Worm (Caenorhabditis elegans) whole organism, young adult: Measurements from ENCODE around the gene H43I07.1.
A peak's percentile ranks its signal among the peaks of the same experiment; 100 is the strongest.

Experiments
- B0035.1 ChIP-seq: sonication (generic microtip); optimal IDR thresholded peaks from 2 replicates; lab custom pipeline; 2016; ENCODE audit warnings: missing genetic modification characterization, mild to moderate bottlenecking, missing compliant biosample characterization, missing genotype, missing genetic modification reagents
- D2030.7 ChIP-seq: fragments of 200-800 bp; sonication (Bioruptor generic); IDR thresholded peaks from 2 replicates; pipeline ENCODE4 v1.3.6; 2022; ENCODE audit warnings: missing genetic modification reagents, missing genetic modification characterization, missing compliant biosample characterization
- F10E7.11 ChIP-seq: sonication (generic microtip); optimal IDR thresholded peaks from 2 replicates; lab custom pipeline; 2017; ENCODE audit warnings: mild to moderate bottlenecking, missing genetic modification characterization, moderate library complexity, missing compliant biosample characterization
- F33H1.4 ChIP-seq: fragments of 200-800 bp; sonication (Bioruptor generic); IDR thresholded peaks from 2 replicates; pipeline ENCODE4 v1.3.6; 2022; ENCODE audit warnings: missing genetic modification reagents, missing genetic modification characterization, missing compliant biosample characterization
- F39B2.1 ChIP-seq: fragments of 200-800 bp; sonication (Bioruptor generic); IDR thresholded peaks from 2 replicates; pipeline ENCODE4 v1.3.6; 2022; ENCODE audit warnings: missing genetic modification reagents, missing genetic modification characterization, missing compliant biosample characterization
- K11D2.4 ChIP-seq: fragments of 200-800 bp; sonication (Bioruptor generic); IDR thresholded peaks from 2 replicates; pipeline ENCODE4 v1.3.6; 2022; ENCODE audit warnings: missing genetic modification reagents, missing genetic modification characterization, missing compliant biosample characterization
- Y56A3A.18 ChIP-seq: fragments of 200-800 bp; sonication (Bioruptor generic); IDR thresholded peaks from 2 replicates; pipeline ENCODE4 v1.3.6; 2022; ENCODE audit warnings: missing genetic modification reagents, missing genetic modification characterization, missing compliant biosample characterization
- ZK185.1 ChIP-seq: sonication (generic microtip); optimal IDR thresholded peaks from 2 replicates; lab custom pipeline; 2016; ENCODE audit warnings: mild to moderate bottlenecking, missing genetic modification characterization, missing compliant biosample characterization; ENCODE audit not compliant: poor library complexity, severe bottlenecking
- ama-1 ChIP-seq, 3 experiments: fragments of 150-350 bp in 1 of 3; sonication (generic microtip) in 2 of 3; optimal IDR thresholded peaks; 2 replicates each; lab custom pipeline; 2014 to 2018; ENCODE audit warnings: missing biosample characterization in 2 of 3, missing genetic modification characterization in 2 of 3, missing genetic modification reagents in 2 of 3
- aptf-2 ChIP-seq: fragments of 200-800 bp; sonication (Bioruptor generic); conservative IDR thresholded peaks from 2 replicates; pipeline ENCODE4 v1.3.6; 2022; ENCODE audit warnings: missing genetic modification reagents, missing genetic modification characterization, missing compliant biosample characterization
- atf-7 ChIP-seq: sonication (generic microtip); optimal IDR thresholded peaks from 2 replicates; lab custom pipeline; 2017; ENCODE audit warnings: mild to moderate bottlenecking, missing genetic modification characterization, missing compliant biosample characterization
- attf-3 ChIP-seq: fragments of 200-800 bp; sonication (Bioruptor generic); conservative IDR thresholded peaks from 2 replicates; pipeline ENCODE4 v1.3.6; 2022; ENCODE audit warnings: missing genetic modification reagents, missing genetic modification characterization, missing compliant biosample characterization
- bed-2 ChIP-seq: fragments of 200-800 bp; sonication (Bioruptor generic); IDR thresholded peaks from 2 replicates; pipeline ENCODE4 v1.3.6; 2022; ENCODE audit warnings: missing genetic modification reagents, missing genetic modification characterization, missing compliant biosample characterization
- ceh-27 ChIP-seq: fragments of 200-800 bp; sonication (Bioruptor generic); optimal IDR thresholded peaks from 2 replicates; lab custom pipeline; 2018; ENCODE audit warnings: mild to moderate bottlenecking, missing genetic modification characterization, moderate library complexity, missing compliant biosample characterization
- ceh-58 ChIP-seq: fragments of 200-800 bp; sonication (Bioruptor generic); IDR thresholded peaks from 2 replicates; pipeline ENCODE4 v1.3.6; 2022; ENCODE audit warnings: missing genetic modification characterization, missing compliant biosample characterization
- ceh-91 ChIP-seq: fragments of 200-800 bp; sonication (Bioruptor generic); IDR thresholded peaks from 2 replicates; pipeline ENCODE4 v1.3.6; 2022; ENCODE audit warnings: missing genetic modification reagents, missing genetic modification characterization, missing compliant biosample characterization
- chd-7 ChIP-seq: sonication (generic microtip); optimal IDR thresholded peaks from 2 replicates; lab custom pipeline; 2016; ENCODE audit warnings: mild to moderate bottlenecking, missing genetic modification characterization, moderate library complexity, missing compliant biosample characterization
- dox-1 ChIP-seq: fragments of 200-800 bp; sonication (Bioruptor generic); IDR thresholded peaks from 2 replicates; pipeline ENCODE4 v1.3.6; 2022; ENCODE audit warnings: missing genetic modification reagents, missing genetic modification characterization, missing compliant biosample characterization
- dpff-1 ChIP-seq: sonication (generic microtip); optimal IDR thresholded peaks from 2 replicates; lab custom pipeline; 2017; ENCODE audit warnings: mild to moderate bottlenecking, missing genetic modification characterization, missing compliant biosample characterization
- egl-18 ChIP-seq: fragments of 200-800 bp; sonication (Bioruptor generic); IDR thresholded peaks from 2 replicates; pipeline ENCODE4 v1.3.6; 2022; ENCODE audit warnings: missing genetic modification reagents, missing genetic modification characterization, missing compliant biosample characterization
- ekl-4 ChIP-seq: fragments of 200-800 bp; sonication (Bioruptor generic); IDR thresholded peaks from 2 replicates; pipeline ENCODE4 v1.3.6; 2022; ENCODE audit warnings: missing genetic modification reagents, missing genetic modification characterization, missing compliant biosample characterization
- ets-4 ChIP-seq: fragments of 200-800 bp; sonication (Bioruptor generic); optimal IDR thresholded peaks from 2 replicates; lab custom pipeline; 2018; ENCODE audit warnings: mild to moderate bottlenecking, missing genetic modification characterization, missing compliant biosample characterization
- gei-17 ChIP-seq: fragments of 200-800 bp; sonication (Bioruptor generic); optimal IDR thresholded peaks from 2 replicates; lab custom pipeline; 2018; ENCODE audit warnings: mild to moderate bottlenecking, missing genetic modification characterization, missing compliant biosample characterization
- let-526 ChIP-seq: fragments of 200-800 bp; sonication (Bioruptor generic); IDR thresholded peaks from 2 replicates; pipeline ENCODE4 v1.3.6; 2022; ENCODE audit warnings: missing genetic modification reagents, missing genetic modification characterization, missing compliant biosample characterization
- lin-26 ChIP-seq: fragments of 200-800 bp; sonication (Bioruptor generic); IDR thresholded peaks from 2 replicates; pipeline ENCODE4 v1.3.6; 2022; ENCODE audit warnings: missing genetic modification reagents, missing genetic modification characterization, missing compliant biosample characterization
- lin-35 ChIP-seq, 3 experiments: fragments of 150-350 bp in 2 of 3; sonication (generic microtip) in 1 of 3; optimal IDR thresholded peaks; 2 replicates each; lab custom pipeline; 2014 to 2018; ENCODE audit warnings: missing biosample characterization in 3 of 3, missing genetic modification characterization in 3 of 3, missing genetic modification reagents in 3 of 3
- lin-40 ChIP-seq: sonication (generic microtip); optimal IDR thresholded peaks from 2 replicates; lab custom pipeline; 2016; ENCODE audit warnings: missing genetic modification characterization, mild to moderate bottlenecking, missing compliant biosample characterization, missing genotype, missing genetic modification reagents
- lin-54 ChIP-seq: fragments of 200-800 bp; sonication (Bioruptor generic); optimal IDR thresholded peaks from 2 replicates; lab custom pipeline; 2018; ENCODE audit warnings: mild to moderate bottlenecking, missing genetic modification characterization, missing compliant biosample characterization
- lsl-1 ChIP-seq: fragments of 200-800 bp; sonication (Bioruptor generic); optimal IDR thresholded peaks from 2 replicates; lab custom pipeline; 2018; ENCODE audit warnings: mild to moderate bottlenecking, missing genetic modification characterization, moderate library complexity, missing compliant biosample characterization
- madf-10 ChIP-seq: sonication (generic microtip); optimal IDR thresholded peaks from 2 replicates; lab custom pipeline; 2016; ENCODE audit warnings: mild to moderate bottlenecking, missing genetic modification characterization, missing compliant biosample characterization
- mcd-1 ChIP-seq: fragments of 200-800 bp; sonication (Bioruptor generic); IDR thresholded peaks from 2 replicates; pipeline ENCODE4 v1.3.6; 2022; ENCODE audit warnings: missing genetic modification reagents, missing genetic modification characterization, missing compliant biosample characterization
- mel-28 ChIP-seq: sonication (generic microtip); optimal IDR thresholded peaks from 2 replicates; lab custom pipeline; 2016; ENCODE audit warnings: borderline replicate concordance, mild to moderate bottlenecking, missing genetic modification characterization, missing compliant biosample characterization
- nfyb-1 ChIP-seq: fragments of 200-800 bp; sonication (Bioruptor generic); IDR thresholded peaks from 2 replicates; pipeline ENCODE4 v1.3.6; 2022; ENCODE audit warnings: missing genetic modification reagents, missing genetic modification characterization, missing compliant biosample characterization
- nhr-27 ChIP-seq: fragments of 200-800 bp; sonication (Bioruptor generic); optimal IDR thresholded peaks from 2 replicates; lab custom pipeline; 2018; ENCODE audit warnings: mild to moderate bottlenecking, missing genetic modification characterization, moderate library complexity, missing compliant biosample characterization
- nhr-80 ChIP-seq: sonication (generic microtip); optimal IDR thresholded peaks from 2 replicates; lab custom pipeline; 2016; ENCODE audit warnings: missing genetic modification characterization, missing compliant biosample characterization
- nhr-90 ChIP-seq: sonication (generic microtip); optimal IDR thresholded peaks from 2 replicates; lab custom pipeline; 2016; ENCODE audit warnings: missing genotype, mild to moderate bottlenecking, missing genetic modification characterization, missing compliant biosample characterization
- pha-4 ChIP-seq: fragments of 150-350 bp; sonication (generic microtip); optimal IDR thresholded peaks from 2 replicates; lab custom pipeline; 2014; ENCODE audit warnings: missing biosample characterization, missing genetic modification reagents, missing genetic modification characterization
- tbp1 ChIP-seq: fragments of 200-800 bp; sonication (Bioruptor generic); optimal IDR thresholded peaks from 2 replicates; lab custom pipeline; 2018; ENCODE audit warnings: mild to moderate bottlenecking, missing genetic modification characterization, missing compliant biosample characterization
- tbx-9 ChIP-seq: sonication (generic microtip); optimal IDR thresholded peaks from 2 replicates; lab custom pipeline; 2016; ENCODE audit warnings: borderline replicate concordance, missing genetic modification characterization, inconsistent platforms, missing compliant biosample characterization
- tlf-1 ChIP-seq: fragments of 200-800 bp; sonication (Bioruptor generic); optimal IDR thresholded peaks from 2 replicates; lab custom pipeline; 2018; ENCODE audit warnings: mild to moderate bottlenecking, missing genetic modification characterization, missing compliant biosample characterization
- zfh-2 ChIP-seq: fragments of 200-800 bp; sonication (Bioruptor generic); conservative IDR thresholded peaks from 2 replicates; pipeline ENCODE4 v1.3.6; 2022; ENCODE audit warnings: missing genetic modification reagents, missing genetic modification characterization, missing compliant biosample characterization
- zim-3 ChIP-seq: sonication (generic microtip); optimal IDR thresholded peaks from 2 replicates; lab custom pipeline; 2017; ENCODE audit warnings: mild to moderate bottlenecking, missing genetic modification characterization, moderate library complexity, missing compliant biosample characterization
- ztf-18 ChIP-seq: sonication (generic microtip); optimal IDR thresholded peaks from 2 replicates; lab custom pipeline; 2016; ENCODE audit warnings: missing genotype, mild to moderate bottlenecking, missing genetic modification characterization, missing compliant biosample characterization
- ztf-26 ChIP-seq: sonication (generic microtip); optimal IDR thresholded peaks from 2 replicates; lab custom pipeline; 2017; ENCODE audit warnings: missing genetic modification characterization, missing compliant biosample characterization
- ztf-3 ChIP-seq: fragments of 200-800 bp; sonication (Bioruptor generic); optimal IDR thresholded peaks from 2 replicates; lab custom pipeline; 2018; ENCODE audit warnings: mild to moderate bottlenecking, missing genetic modification characterization, missing compliant biosample characterization

The H43I07.1 gene

DNA sequence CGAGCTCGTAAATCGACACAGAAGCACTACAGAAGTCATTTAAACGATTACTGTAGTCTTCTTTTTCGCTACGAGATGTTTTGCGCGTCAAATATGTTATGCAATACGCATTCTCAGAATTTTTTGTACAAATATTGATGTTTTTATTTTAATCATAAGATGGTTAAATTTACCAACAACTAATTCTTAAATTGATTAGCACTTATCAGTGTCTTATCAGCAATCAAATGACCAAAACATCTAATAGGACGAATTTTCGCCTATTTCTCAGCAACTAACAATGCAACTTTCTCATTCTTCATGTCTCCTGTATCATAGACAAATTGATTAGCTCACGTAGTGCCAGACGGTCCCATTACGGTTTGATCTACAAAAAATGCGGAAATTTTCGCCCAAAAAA lies 18.6 kb upstream of the H43I07.1 start:
- no peak for TF ChIP-seq aptf-2 (GFP tag; lab: Robert Waterston, UW)
- TF ChIP-seq mcd-1 (GFP tag; lab: Robert Waterston, UW), result no peak
- no peak for TF ChIP-seq D2030.7 (GFP tag; lab: Robert Waterston, UW)
- TF ChIP-seq, all 124 proteins: peak for 0

DNA sequence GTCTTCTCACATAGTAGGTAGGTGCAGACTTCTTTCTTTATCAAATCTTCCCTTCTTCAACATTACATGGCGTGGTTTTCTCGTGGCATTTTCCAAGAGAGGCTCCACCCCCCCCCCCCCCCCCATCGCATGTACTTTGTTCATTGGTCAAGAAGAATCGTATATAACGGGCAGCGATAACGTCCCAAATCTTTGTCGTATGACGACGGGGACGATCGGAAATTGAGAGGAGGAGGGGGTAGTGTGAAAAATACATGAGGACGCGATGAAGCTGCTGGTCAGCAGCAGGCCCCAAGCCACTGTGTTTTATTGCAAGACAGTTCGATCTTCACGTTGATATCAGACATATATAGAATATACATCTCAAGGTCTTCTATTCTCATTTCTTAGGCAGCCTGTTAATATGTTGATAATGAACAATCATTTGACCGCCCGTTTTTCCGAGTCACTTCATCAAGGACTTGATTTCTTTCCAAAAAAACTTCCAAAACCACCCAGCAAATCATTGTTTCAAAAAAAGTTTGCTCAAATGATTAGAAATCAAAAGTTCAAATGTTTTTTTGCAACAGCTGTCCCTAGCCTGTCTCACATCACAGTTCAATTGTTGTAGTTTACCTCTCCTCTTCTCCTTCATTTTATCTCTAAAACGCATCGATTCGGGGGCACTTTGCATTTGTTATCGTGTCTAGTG lies 17.9 kb upstream of the H43I07.1 start:
- TF ChIP-seq F33H1.4 (no peak), F39B2.1 (no peak), K11D2.4 (GFP tag; lab: Robert Waterston, UW) (0 out of 2 replicates have a peak, but pooled peaks have one; percentile 30), mcd-1 (GFP tag; lab: Robert Waterston, UW) (peak; percentile 16; the same call in 1 of the 2 replicates), ZK185.1 (tag; lab: Kevin White, UChicago) (no peak), lin-35 (GFP tag; optimal IDR thresholded peaks at IDR 0.05; lab: Kevin White, UChicago) (peak in 1 of 3 experiments; percentile 17), tbx-9 (tag; lab: Kevin White, UChicago) (no peak), lin-40 (tag; lab: Kevin White, UChicago) (no peak), zfh-2 (GFP tag; lab: Robert Waterston, UW) (peak; percentile 65), let-526 (GFP tag; lab: Robert Waterston, UW) (0 out of 2 replicates have a peak, but pooled peaks have one; percentile 19), ceh-91 (GFP tag; lab: Robert Waterston, UW) (no peak), egl-18 (GFP tag; lab: Robert Waterston, UW) (no peak), gei-17 (GFP tag; lab: Kevin White, UChicago) (no peak), lin-54 (GFP tag; lab: Kevin White, UChicago) (no peak), nfyb-1 (peak; percentile 78), ztf-18 (no peak), F10E7.11 (tag; lab: Kevin White, UChicago) (no peak), ztf-3 (GFP tag; lab: Kevin White, UChicago) (no peak), madf-10 (no peak), atf-7 (tag; lab: Kevin White, UChicago) (peak; percentile 2), B0035.1 (no peak), nhr-27 (tag; lab: Kevin White, UChicago) (no peak), ekl-4 (GFP tag; lab: Robert Waterston, UW) (peak; percentile 31; the same call in 1 of the 2 replicates), nhr-80 (tag; lab: Kevin White, UChicago) (peak; percentile 42), ztf-26 (peak; percentile 61), lsl-1 (no peak), tlf-1 (GFP tag; lab: Kevin White, UChicago) (no peak), ets-4 (GFP tag; lab: Kevin White, UChicago) (no peak), chd-7 (peak; percentile 7), dpff-1 (tag; lab: Kevin White, UChicago) (no peak), ama-1 (optimal IDR thresholded peaks at IDR 0.05; lab: Kevin White, UChicago) (peak; percentile 15), ama-1 (GFP tag; optimal IDR thresholded peaks at IDR 0.05; lab: Kevin White, UChicago) (no peak), attf-3 (GFP tag; lab: Robert Waterston, UW) (no peak), tbp1 (peak; percentile 36), ceh-27 (GFP tag; lab: Kevin White, UChicago) (no peak), zim-3 (no peak), nhr-90 (tag; lab: Kevin White, UChicago) (no peak), bed-2 (no peak), ceh-58 (GFP tag; lab: Robert Waterston, UW) (no peak), Y56A3A.18 (GFP tag; lab: Robert Waterston, UW) (no peak), mel-28 (tag; lab: Kevin White, UChicago) (no peak), lin-26 (peak; percentile 50; the same call in 1 of the 2 replicates), dox-1 (GFP tag; lab: Robert Waterston, UW) (no peak), pha-4 (no peak)
